Worm (Caenorhabditis elegans): ENCODE data around the gene ZK470.2.

ZK470.2 gene

DNA sequence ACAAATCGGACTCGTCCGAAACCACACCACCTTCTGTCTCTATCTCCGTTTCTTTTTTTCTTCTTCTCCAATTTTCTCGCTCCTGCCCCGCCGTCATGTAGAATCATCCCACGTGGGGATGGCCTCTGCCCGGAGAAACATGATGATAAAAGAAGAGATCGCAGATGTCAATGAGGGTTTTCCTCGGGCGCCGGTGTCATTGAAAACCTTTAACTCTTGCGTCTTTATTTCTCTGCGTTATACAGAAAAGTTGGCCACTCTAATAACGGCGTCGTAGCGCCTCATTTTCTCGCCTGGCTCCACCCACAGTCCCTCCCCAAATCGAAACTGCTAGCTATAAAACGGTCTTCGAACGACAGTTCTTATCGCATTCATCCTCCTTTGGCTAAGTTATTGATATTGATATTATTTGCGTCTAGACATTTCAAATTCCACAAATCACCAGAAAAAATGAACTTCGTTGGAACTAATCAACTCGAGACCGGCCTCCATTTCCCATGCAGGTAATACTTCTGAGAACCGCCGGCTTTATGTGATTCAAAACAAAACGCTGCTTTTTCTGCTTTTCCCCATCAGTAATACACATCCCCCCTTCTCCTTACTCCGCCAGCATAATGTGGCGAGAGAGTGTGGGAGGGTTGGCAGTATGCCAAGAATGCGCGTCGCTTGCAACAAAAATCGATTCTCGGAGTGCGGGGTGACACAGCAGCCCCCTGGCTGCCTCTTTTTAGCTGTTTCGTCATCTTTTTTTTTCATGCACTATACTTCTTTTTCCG, 10.3 kb downstream of the ZK470.2 start (continued):
- TF ChIP-seq ceh-27 (GFP tag; optimal IDR thresholded peaks at IDR 0.05) (no peak), lag-1 (GFP tag; IDR thresholded peaks at IDR 0.05) (no peak), snpc-1.1 (tag; optimal IDR thresholded peaks at IDR 0.05; ENCODE audit: insufficient read depth) (no peak), mcd-1 (GFP tag; IDR thresholded peaks at IDR 0.05) (peak; percentile 67), let-607 (tag; optimal IDR thresholded peaks at IDR 0.05) (no peak), attf-6 (GFP tag; IDR thresholded peaks at IDR 0.05) (no peak; the same call in 1 of the 2 replicates), somi-1 (GFP tag; optimal IDR thresholded peaks at IDR 0.05) (no peak), mes-4 (tag; optimal IDR thresholded peaks at IDR 0.05) (no peak), pbrm-1 (GFP tag; IDR thresholded peaks at IDR 0.05) (peak; percentile 58), lsy-27 (tag; optimal IDR thresholded peaks at IDR 0.05; ENCODE audit: borderline replicate concordance, insufficient read depth) (no peak), aptf-2 (GFP tag; conservative IDR thresholded peaks at IDR 0.05) (no peak), unc-130 (GFP tag; optimal IDR thresholded peaks at IDR 0.05) (no peak), zfh-2 (GFP tag; conservative IDR thresholded peaks at IDR 0.05) (peak; percentile 74), F23B12.7 (tag; optimal IDR thresholded peaks at IDR 0.05; ENCODE audit: insufficient read depth) (peak; percentile 38), hlh-12 (tag; optimal IDR thresholded peaks at IDR 0.05) (no peak), ztf-18 (tag; optimal IDR thresholded peaks at IDR 0.05) (no peak), xnd-1 (tag; optimal IDR thresholded peaks at IDR 0.05) (no peak), nhr-27 (tag; optimal IDR thresholded peaks at IDR 0.05) (no peak), tbx-9 (tag; optimal IDR thresholded peaks at IDR 0.05; ENCODE audit: borderline replicate concordance) (no peak), F57C9.4 (tag; optimal IDR thresholded peaks at IDR 0.05) (peak; percentile 26), ztf-3 (GFP tag; optimal IDR thresholded peaks at IDR 0.05) (no peak), ztf-26 (tag; optimal IDR thresholded peaks at IDR 0.05) (peak; percentile 43), egl-18 (GFP tag; IDR thresholded peaks at IDR 0.05) (no peak)

DNA sequence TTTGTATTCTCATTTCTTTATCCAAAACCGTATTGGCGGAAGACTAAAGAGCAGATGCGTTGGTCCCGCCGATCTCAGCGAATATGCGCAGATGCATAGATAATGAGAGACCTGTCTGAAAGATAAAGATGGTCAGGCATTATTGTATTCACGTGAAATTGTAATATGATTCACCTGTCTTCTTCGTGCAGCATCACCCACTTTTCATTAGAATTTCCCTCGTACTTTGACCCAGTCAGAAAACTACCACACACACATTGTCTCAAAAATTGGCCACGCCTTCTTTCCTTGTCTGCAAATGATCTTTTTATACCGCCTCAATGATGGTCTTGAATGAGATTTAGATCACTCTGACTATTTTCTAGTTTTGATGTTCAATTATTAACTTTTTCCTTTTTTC, 11.1 kb downstream of the ZK470.2 start:
- TF ChIP-seq egl-44 (GFP tag; IDR thresholded peaks at IDR 0.05): no peak
- TF ChIP-seq mel-28 (tag; optimal IDR thresholded peaks at IDR 0.05; ENCODE audit: borderline replicate concordance): no peak
- peak; percentile 31 for TF ChIP-seq zim-3 (tag; optimal IDR thresholded peaks at IDR 0.05)
- no peak for TF ChIP-seq bed-1 (GFP tag; IDR thresholded peaks at IDR 0.05)
- no peak for TF ChIP-seq Y53G8AR.9 (GFP tag; conservative IDR thresholded peaks at IDR 0.05)
- no peak for TF ChIP-seq repo-1 (tag; optimal IDR thresholded peaks at IDR 0.05)
- no peak for TF ChIP-seq dox-1 (GFP tag; IDR thresholded peaks at IDR 0.05)
- no peak for TF ChIP-seq hrde-1 (tag; optimal IDR thresholded peaks at IDR 0.05; ENCODE audit: borderline replicate concordance)
- TF ChIP-seq lin-35 (GFP tag; optimal IDR thresholded peaks at IDR 0.05): no peak
- no peak for TF ChIP-seq tbx-9 (tag; optimal IDR thresholded peaks at IDR 0.05; ENCODE audit: borderline replicate concordance)
- TF ChIP-seq snpc-1.3 (tag; optimal IDR thresholded peaks at IDR 0.05; ENCODE audit: insufficient read depth): no peak
- TF ChIP-seq ets-4 (GFP tag; optimal IDR thresholded peaks at IDR 0.05): no peak
- TF ChIP-seq athp-1 (tag; optimal IDR thresholded peaks at IDR 0.05): no peak
- TF ChIP-seq lsy-27 (tag; optimal IDR thresholded peaks at IDR 0.05; ENCODE audit: borderline replicate concordance, insufficient read depth): no peak
- TF ChIP-seq ztf-28 (GFP tag; IDR thresholded peaks at IDR 0.05): no peak
- TF ChIP-seq F52B5.7 (tag; optimal IDR thresholded peaks at IDR 0.05): no peak
- 0 out of 2 replicates have a peak, but pooled peaks have one; percentile 4 for TF ChIP-seq let-526 (GFP tag; IDR thresholded peaks at IDR 0.05)
- peak; percentile 54; the same call in 1 of the 2 replicates for TF ChIP-seq Y79H2A.3 (GFP tag; conservative IDR thresholded peaks at IDR 0.05)
- TF ChIP-seq ceh-40 (GFP tag; IDR thresholded peaks at IDR 0.05): 0 out of 2 replicates have a peak, but pooled peaks have one; percentile 4
- no peak for TF ChIP-seq chd-7 (tag; optimal IDR thresholded peaks at IDR 0.05)
- no peak for TF ChIP-seq rec-8 (tag; optimal IDR thresholded peaks at IDR 0.05)
- no peak for TF ChIP-seq lin-54 (GFP tag; optimal IDR thresholded peaks at IDR 0.05)
- no peak for TF ChIP-seq hlh-26 (GFP tag; conservative IDR thresholded peaks at IDR 0.05)

All from whole organism, young adult.